Fruit fly (Drosophila melanogaster) whole organism, adult: Measurements from ENCODE around the gene CG7299.

Source experiments
- CG11617 ChIP-seq: fragments of 200-800 bp; sonication (Bioruptor generic); optimal IDR thresholded peaks from 2 replicates; lab custom pipeline; 2017; ENCODE audit warnings: mild to moderate bottlenecking, missing biosample characterization, missing genetic modification reagents, missing genetic modification characterization
- CG1620 ChIP-seq: fragments of 200-800 bp; sonication (Bioruptor generic); optimal IDR thresholded peaks from 2 replicates; lab custom pipeline; 2016; ENCODE audit warnings: missing biosample characterization, missing genetic modification characterization
- CG5204 ChIP-seq: fragments of 200-800 bp; sonication (Bioruptor generic); optimal IDR thresholded peaks from 2 replicates; lab custom pipeline; 2016; ENCODE audit warnings: missing biosample characterization, missing genetic modification characterization
- CG7045 ChIP-seq: fragments of 200-800 bp; sonication (Bioruptor generic); optimal IDR thresholded peaks from 2 replicates; lab custom pipeline; 2017; ENCODE audit warnings: missing biosample characterization, mild to moderate bottlenecking, missing genetic modification characterization
- CG7101 ChIP-seq: fragments of 200-800 bp; sonication (Bioruptor generic); optimal IDR thresholded peaks from 2 replicates; lab custom pipeline; 2018; ENCODE audit warnings: missing biosample characterization, mild to moderate bottlenecking, missing genetic modification characterization, moderate library complexity
- Clk ChIP-seq: fragments of 200-800 bp; sonication (Bioruptor generic); optimal IDR thresholded peaks from 2 replicates; lab custom pipeline; 2017; ENCODE audit warnings: missing biosample characterization, missing genetic modification characterization
- Crg-1 ChIP-seq: fragments of 200-800 bp; sonication (Bioruptor generic); optimal IDR thresholded peaks from 2 replicates; lab custom pipeline; 2016; ENCODE audit warnings: missing biosample characterization, missing genetic modification characterization
- bab1 ChIP-seq: fragments of 200-800 bp; sonication (Bioruptor generic); optimal IDR thresholded peaks from 3 replicates; lab custom pipeline; 2019; ENCODE audit warnings: missing biosample characterization, mild to moderate bottlenecking, missing genetic modification characterization, moderate library complexity
- cic ChIP-seq: fragments of 200-800 bp; sonication (Bioruptor generic); optimal IDR thresholded peaks from 2 replicates; lab custom pipeline; 2017; ENCODE audit warnings: missing biosample characterization, mild to moderate bottlenecking, missing genetic modification characterization, moderate library complexity
- cnc ChIP-seq, 2 experiments: fragments of >200 bp; optimal IDR thresholded peaks; 2 replicates each; lab custom pipeline; 2017
- kay ChIP-seq: fragments of 200-800 bp; sonication (Bioruptor generic); peaks from one replicate; lab custom pipeline; 2016; ENCODE audit warnings: missing biosample characterization, missing genetic modification characterization, borderline replicate concordance
- ovo ChIP-seq: fragments of 200-800 bp; sonication (Bioruptor generic); optimal IDR thresholded peaks from 2 replicates; lab custom pipeline; 2016; ENCODE audit warnings: missing biosample characterization, missing genetic modification characterization
- toe ChIP-seq: fragments of 200-800 bp; sonication (Bioruptor generic); optimal IDR thresholded peaks from 2 replicates; lab custom pipeline; 2016; ENCODE audit warnings: missing biosample characterization, missing genetic modification characterization

DNA sequence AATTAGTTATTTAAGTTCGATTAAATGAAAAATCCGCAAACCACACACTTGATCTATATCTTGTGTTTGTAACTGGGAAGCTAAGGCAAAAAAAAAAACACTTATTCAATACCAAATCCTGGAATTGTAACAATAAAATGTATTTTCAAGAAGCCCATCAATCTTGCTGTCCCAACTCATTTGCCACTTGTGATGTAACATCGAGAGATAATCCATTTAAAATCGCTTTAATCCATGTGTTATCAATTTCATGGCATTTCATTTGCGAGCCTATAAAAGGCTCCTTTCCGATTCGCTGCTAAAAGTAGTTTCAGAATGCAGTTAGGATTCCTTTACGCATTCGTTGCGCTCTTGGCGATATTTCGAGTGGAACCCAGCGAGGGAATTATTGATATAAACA lies 44.6 kb downstream of the CG7299 start, which contains the start of gene CG31872:
- no peak for TF ChIP-seq cnc (optimal IDR thresholded peaks at IDR 0.05; lab: Kevin White, UChicago)
- TF ChIP-seq CG7101 (tag; lab: Kevin White, UChicago): no peak
- no peak for TF ChIP-seq toe
- TF ChIP-seq ovo (GFP tag; lab: Kevin White, UChicago): no peak
- TF ChIP-seq bab1: no peak
- TF ChIP-seq Clk: no peak
- no peak for TF ChIP-seq kay
- no peak for TF ChIP-seq CG11617 (GFP tag; lab: Kevin White, UChicago)
- no peak for TF ChIP-seq CG5204 (GFP tag; lab: Kevin White, UChicago)
- no peak for TF ChIP-seq Crg-1 (GFP tag; lab: Kevin White, UChicago)
- TF ChIP-seq cic: no peak
- no peak for TF ChIP-seq CG7045 (GFP tag; lab: Kevin White, UChicago)
- no peak for TF ChIP-seq CG1620 (GFP tag; lab: Kevin White, UChicago)
